Worm (Caenorhabditis elegans) whole organism, L3 larva: ENCODE results near the gene ZC204.17.

Source experiments
- elt-1 ChIP-seq: fragments of 150-350 bp; optimal IDR thresholded peaks from 2 replicates; lab custom pipeline; 2014; ENCODE audit warnings: missing biosample characterization, missing genetic modification characterization
- fkh-10 ChIP-seq: sonication (generic microtip); optimal IDR thresholded peaks from 2 replicates; lab custom pipeline; 2017; ENCODE audit warnings: missing biosample characterization, missing genetic modification reagents, missing genetic modification characterization
- fos-1 ChIP-seq: fragments of 150-350 bp; optimal IDR thresholded peaks from 2 replicates; lab custom pipeline; 2014; ENCODE audit warnings: missing biosample characterization, missing genetic modification characterization
- lin-15B ChIP-seq: fragments of 150-350 bp; optimal IDR thresholded peaks from 2 replicates; lab custom pipeline; 2014; ENCODE audit warnings: missing biosample characterization, missing genetic modification characterization
- mdl-1 ChIP-seq: fragments of 150-350 bp; optimal IDR thresholded peaks from 2 replicates; lab custom pipeline; 2014; ENCODE audit warnings: missing biosample characterization, missing genetic modification characterization
- nhr-23 ChIP-seq: fragments of 150-350 bp; optimal IDR thresholded peaks from 2 replicates; lab custom pipeline; 2014; ENCODE audit warnings: missing biosample characterization, missing genetic modification reagents, missing genetic modification characterization
- nhr-67 ChIP-seq: fragments of 150-350 bp; optimal IDR thresholded peaks from 2 replicates; lab custom pipeline; 2014; ENCODE audit warnings: missing biosample characterization, missing genetic modification characterization
- pqm-1 ChIP-seq: fragments of 150-350 bp; optimal IDR thresholded peaks from 2 replicates; lab custom pipeline; 2017; ENCODE audit warnings: missing biosample characterization, missing genetic modification characterization, inconsistent platforms
- unc-39 ChIP-seq: sonication (generic microtip); optimal IDR thresholded peaks from 4 replicates; lab custom pipeline; 2017; ENCODE audit warnings: missing biosample characterization, missing genetic modification characterization
- ztf-11 ChIP-seq: fragments of 150-350 bp; optimal IDR thresholded peaks from 2 replicates; lab custom pipeline; 2014; ENCODE audit warnings: missing biosample characterization, missing genetic modification characterization

- TF ChIP-seq pqm-1 (tag; lab: Kevin White, UChicago): no peak
- no peak for TF ChIP-seq fos-1 (tag; lab: Kevin White, UChicago)
- no peak for TF ChIP-seq nhr-67 (tag; lab: Kevin White, UChicago)
- no peak for TF ChIP-seq fkh-10 (GFP tag; lab: Kevin White, UChicago)
- TF ChIP-seq ztf-11 (tag; lab: Kevin White, UChicago): no peak
- TF ChIP-seq elt-1 (tag; lab: Kevin White, UChicago): no peak
- no peak for TF ChIP-seq mdl-1 (tag; lab: Kevin White, UChicago)
- TF ChIP-seq nhr-23 (tag; lab: Kevin White, UChicago): no peak
- no peak for TF ChIP-seq lin-15B
- no peak for TF ChIP-seq unc-39
These were observed 21.5 kb downstream of the ZC204.17 start, which contains the start of gene fbxa-160 for ce11 chrII:1624572-1624971.
